Fruit fly (Drosophila melanogaster): ENCODE results near the gene Acbp4.

DNA sequence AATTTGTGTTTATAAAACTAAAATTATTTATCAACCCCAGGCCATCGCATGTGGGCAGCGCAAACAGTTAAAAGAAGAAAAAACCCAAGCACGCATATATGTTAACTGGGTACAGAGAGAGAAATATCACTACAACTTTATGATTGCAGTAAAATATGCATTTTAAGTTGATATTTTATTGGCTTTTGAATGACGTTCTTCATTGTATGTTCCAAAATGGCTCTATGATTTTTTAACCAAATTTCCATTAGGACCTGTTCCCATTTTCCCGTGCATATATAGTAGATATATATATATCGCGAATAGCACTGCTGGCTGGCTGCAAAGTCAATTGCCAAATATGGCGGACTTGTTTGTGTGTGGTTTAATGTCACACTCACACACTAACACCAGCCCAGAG lies 31.5 kb downstream of the Acbp4 start:
- TF ChIP-seq CG8290 (GFP tag; optimal IDR thresholded peaks at IDR 0.05) (no peak), CG8290 (tag; optimal IDR thresholded peaks at IDR 0.05) (no peak), CG43689 (GFP tag; IDR thresholded peaks at IDR 0.05) (no peak), odd (GFP tag; optimal IDR thresholded peaks at IDR 0.05) (no peak), CG3726 (GFP tag; IDR thresholded peaks at IDR 0.05) (no peak), danr (GFP tag; IDR thresholded peaks at IDR 0.05) (no peak), klu (GFP tag; IDR thresholded peaks at IDR 0.05) (no peak), sens (GFP tag) (peak; percentile 81)

All from whole organism, embryonic.